Worm (Caenorhabditis elegans): ENCODE data around the gene bgnt-1.1.

ce11 chrIV:10515128-10515527, 42.5 kb downstream of the bgnt-1.1 start, which contains the start of gene C02F4.4:
- no peak for TF ChIP-seq ref-1 (GFP tag; conservative IDR thresholded peaks at IDR 0.05)
- no peak for TF ChIP-seq T22C8.4 (GFP tag; IDR thresholded peaks at IDR 0.05)
- no peak for TF ChIP-seq med-1 (GFP tag; optimal IDR thresholded peaks at IDR 0.05; ENCODE audit: insufficient read depth)
- TF ChIP-seq klf-2 (GFP tag; conservative IDR thresholded peaks at IDR 0.05) = no peak
- no peak for TF ChIP-seq flt-1 (GFP tag; IDR thresholded peaks at IDR 0.05)
- no peak for TF ChIP-seq cog-1 (tag; optimal IDR thresholded peaks at IDR 0.05)
- no peak for TF ChIP-seq ztf-23 (GFP tag; IDR thresholded peaks at IDR 0.05)
- TF ChIP-seq ztf-29 (GFP tag; IDR thresholded peaks at IDR 0.05) = no peak
- no peak for TF ChIP-seq tab-1 (GFP tag; IDR thresholded peaks at IDR 0.05)

All from whole organism, midembryonic.